Fruit fly (Drosophila melanogaster) whole organism, wandering third instar larva: Measurements from ENCODE around the gene CG4133.

Source experiments
- Abd-B ChIP-seq: fragments of >200 bp; optimal IDR thresholded peaks from 2 replicates; lab custom pipeline; 2017; ENCODE audit warnings: missing biosample characterization, missing genetic modification characterization
- CG32264 ChIP-seq: fragments of 200-800 bp; sonication (Bioruptor generic); optimal IDR thresholded peaks from 2 replicates; lab custom pipeline; 2016; ENCODE audit warnings: missing biosample characterization, missing genetic modification characterization
- CG9705 ChIP-seq: fragments of 200-800 bp; sonication (Bioruptor generic); optimal IDR thresholded peaks from 2 replicates; lab custom pipeline; 2018; ENCODE audit warnings: missing biosample characterization, mild to moderate bottlenecking, missing genetic modification characterization
- CrebA ChIP-seq: fragments of 200-800 bp; sonication (Bioruptor generic); optimal IDR thresholded peaks from 2 replicates; lab custom pipeline; 2016; ENCODE audit warnings: missing biosample characterization, mild to moderate bottlenecking, missing genetic modification characterization, borderline replicate concordance
- Dif ChIP-seq: fragments of 200-275, 200-300 bp; sonication (Bioruptor generic); optimal IDR thresholded peaks from 2 replicates; lab custom pipeline; 2018; ENCODE audit warnings: missing biosample characterization, missing genetic modification characterization; ENCODE audit not compliant: partially characterized antibody
- GATAd ChIP-seq: sonication (Bioruptor generic); optimal IDR thresholded peaks from 2 replicates; lab custom pipeline; 2016; ENCODE audit warnings: missing biosample characterization, missing genetic modification characterization
- HLH106 ChIP-seq: fragments of 200-800 bp; optimal IDR thresholded peaks from 3 replicates; lab custom pipeline; 2019; ENCODE audit warnings: missing biosample characterization, mild to moderate bottlenecking, missing genetic modification characterization, moderate library complexity
- Hnf4 ChIP-seq: fragments of 200-800 bp; sonication (Bioruptor generic); optimal IDR thresholded peaks from 2 replicates; lab custom pipeline; 2016; ENCODE audit warnings: missing biosample characterization, mild to moderate bottlenecking, missing genetic modification characterization
- Hr78 ChIP-seq: fragments of >200 bp; optimal IDR thresholded peaks from 2 replicates; lab custom pipeline; 2017; ENCODE audit warnings: missing biosample characterization, missing genetic modification characterization
- Hr83 ChIP-seq: fragments of 200-300 bp; sonication (Bioruptor generic); optimal IDR thresholded peaks from 2 replicates; lab custom pipeline; 2016; ENCODE audit warnings: missing biosample characterization, mild to moderate bottlenecking, missing genetic modification characterization, moderate library complexity; ENCODE audit not compliant: poor library complexity, severe bottlenecking
- Jra ChIP-seq: sonication (Bioruptor generic); optimal IDR thresholded peaks from 2 replicates; lab custom pipeline; 2016; ENCODE audit warnings: missing biosample characterization, missing genetic modification characterization
- Mio ChIP-seq: sonication (Bioruptor generic); optimal IDR thresholded peaks from 2 replicates; lab custom pipeline; 2016; ENCODE audit warnings: missing biosample characterization, missing genetic modification characterization
- Myc ChIP-seq: fragments of >200 bp; optimal IDR thresholded peaks from 2 replicates; lab custom pipeline; 2017
- N ChIP-seq: fragments of >200 bp; optimal IDR thresholded peaks from 2 replicates; lab custom pipeline; 2018; ENCODE audit warnings: missing biosample characterization, missing external identifiers, missing genetic modification characterization
- OdsH ChIP-seq: fragments of 200-800 bp; sonication (Bioruptor generic); optimal IDR thresholded peaks from 2 replicates; lab custom pipeline; 2016; ENCODE audit warnings: missing biosample characterization, mild to moderate bottlenecking, missing genetic modification characterization
- Rel ChIP-seq, 2 experiments: fragments of 200-800 bp; sonication (Bioruptor generic) in 1 of 2; optimal IDR thresholded peaks; 2 replicates in 1 of 2; 3 replicates in 1 of 2; lab custom pipeline; 2016 to 2019; ENCODE audit warnings: mild to moderate bottlenecking in 2 of 2, missing biosample characterization in 2 of 2, missing genetic modification characterization in 2 of 2, moderate library complexity in 1 of 2
- Sp1 ChIP-seq: fragments of 200-800 bp; sonication (Bioruptor generic); optimal IDR thresholded peaks from 3 replicates; lab custom pipeline; 2019; ENCODE audit warnings: missing biosample characterization, mild to moderate bottlenecking, missing genetic modification characterization, moderate library complexity
- br ChIP-seq: fragments of 200-800 bp; sonication (Bioruptor generic); optimal IDR thresholded peaks from 2 replicates; lab custom pipeline; 2016; ENCODE audit warnings: missing biosample characterization, missing genetic modification characterization
- brk ChIP-seq: fragments of 200-800 bp; sonication (Bioruptor generic); optimal IDR thresholded peaks from 2 replicates; lab custom pipeline; 2016; ENCODE audit warnings: missing biosample characterization, mild to moderate bottlenecking, missing genetic modification characterization
- dmrt93B ChIP-seq: fragments of 200-800 bp; sonication (Bioruptor generic); optimal IDR thresholded peaks from 2 replicates; lab custom pipeline; 2018; ENCODE audit warnings: missing biosample characterization, mild to moderate bottlenecking, missing genetic modification characterization
- dsf ChIP-seq: sonication (Bioruptor generic); optimal IDR thresholded peaks from 2 replicates; lab custom pipeline; 2016; ENCODE audit warnings: missing biosample characterization, missing genetic modification characterization, borderline replicate concordance
- ey ChIP-seq: fragments of 200-800 bp; sonication (Bioruptor generic); optimal IDR thresholded peaks from 2 replicates; lab custom pipeline; 2016; ENCODE audit warnings: missing biosample characterization, missing genetic modification characterization
- foxo ChIP-seq, 2 experiments: fragments of 200-800 bp; sonication (Bioruptor generic); optimal IDR thresholded peaks; 2 replicates in 1 of 2; 3 replicates in 1 of 2; lab custom pipeline; 2016 to 2017; ENCODE audit warnings: missing biosample characterization in 2 of 2, missing genetic modification characterization in 2 of 2
- fru ChIP-seq: fragments of 200-800 bp; sonication (Bioruptor generic); optimal IDR thresholded peaks from 3 replicates; lab custom pipeline; 2016; ENCODE audit warnings: missing biosample characterization, mild to moderate bottlenecking, missing genetic modification characterization
- h ChIP-seq: fragments of 200-800 bp; sonication (Bioruptor generic); optimal IDR thresholded peaks from 3 replicates; lab custom pipeline; 2016; ENCODE audit warnings: missing biosample characterization, mild to moderate bottlenecking, missing genetic modification characterization
- jim ChIP-seq: fragments of 175-275, 200-325 bp; sonication (Bioruptor generic); optimal IDR thresholded peaks from 2 replicates; lab custom pipeline; 2016; ENCODE audit warnings: missing biosample characterization, mild to moderate bottlenecking, missing genetic modification characterization
- pan ChIP-seq: fragments of >200 bp; optimal IDR thresholded peaks from 2 replicates; lab custom pipeline; 2017
- psq ChIP-seq: fragments of 200-800 bp; sonication (Bioruptor generic); optimal IDR thresholded peaks from 3 replicates; lab custom pipeline; 2017; ENCODE audit warnings: missing biosample characterization, mild to moderate bottlenecking, missing genetic modification characterization, moderate library complexity
- rgr ChIP-seq: fragments of 200-800 bp; sonication (Bioruptor generic); optimal IDR thresholded peaks from 3 replicates; lab custom pipeline; 2016; ENCODE audit warnings: missing biosample characterization, mild to moderate bottlenecking, missing genetic modification characterization
- sage ChIP-seq: fragments of 200-800 bp; sonication (Bioruptor generic); optimal IDR thresholded peaks from 2 replicates; lab custom pipeline; 2016; ENCODE audit warnings: missing biosample characterization, mild to moderate bottlenecking, missing genetic modification characterization
- sv ChIP-seq: fragments of 200-800 bp; sonication (Bioruptor generic); optimal IDR thresholded peaks from 3 replicates; lab custom pipeline; 2016; ENCODE audit warnings: missing biosample characterization, missing genetic modification characterization
- tai ChIP-seq: sonication (Bioruptor generic); optimal IDR thresholded peaks from 2 replicates; lab custom pipeline; 2016; ENCODE audit warnings: missing biosample characterization, missing genetic modification characterization
- usp ChIP-seq: fragments of >200 bp; optimal IDR thresholded peaks from 2 replicates; lab custom pipeline; 2017; ENCODE audit warnings: missing biosample characterization, missing genetic modification characterization
- woc ChIP-seq: sonication (Bioruptor generic); optimal IDR thresholded peaks from 2 replicates; lab custom pipeline; 2016; ENCODE audit warnings: missing biosample characterization, mild to moderate bottlenecking, missing genetic modification characterization

CG4133 gene

dm6 chr2L:485127-485824, 29.9 kb downstream of the CG4133 start:
- TF ChIP-seq dsf (no peak), Hr78 (no peak), CG32264 (no peak), Mio (GFP tag; lab: Kevin White, UChicago) (no peak), Hnf4 (GFP tag; lab: Kevin White, UChicago) (no peak), CrebA (GFP tag; lab: Kevin White, UChicago) (peak; percentile 17), GATAd (GFP tag; lab: Kevin White, UChicago) (no peak), N (no peak), ey (no peak), sv (peak; percentile 54), Abd-B (no peak)

- TF ChIP-seq psq (GFP tag; lab: Kevin White, UChicago) (peak; percentile 92), N (no peak), GATAd (GFP tag; lab: Kevin White, UChicago) (peak; percentile 94), usp (GFP tag; lab: Kevin White, UChicago) (no peak), jim (peak; percentile 98), OdsH (GFP tag; lab: Kevin White, UChicago) (peak; percentile 96), fru (GFP tag; lab: Kevin White, UChicago) (peak; percentile 97), CG32264 (peak; percentile 86), Dif (GFP tag; lab: Kevin White, UChicago) (no peak), pan (lab: Kevin White, UChicago) (no peak), Sp1 (GFP tag; lab: Kevin White, UChicago) (peak; percentile 88), Abd-B (no peak), rgr (GFP tag; lab: Kevin White, UChicago) (peak; percentile 96), Myc (no peak), tai (peak; percentile 98), Hnf4 (GFP tag; lab: Kevin White, UChicago) (peak; percentile 98), dsf (peak; percentile 94), sv (no peak), br (GFP tag; lab: Kevin White, UChicago) (peak; percentile 96), woc (peak; percentile 65), CG9705 (GFP tag; lab: Kevin White, UChicago) (peak; percentile 81), Jra (GFP tag; lab: Kevin White, UChicago) (peak; percentile 98), dmrt93B (GFP tag; lab: Kevin White, UChicago) (peak; percentile 74), Mio (GFP tag; lab: Kevin White, UChicago) (peak; percentile 68), foxo (GFP tag; optimal IDR thresholded peaks at IDR 0.05; lab: Kevin White, UChicago) (peak; percentile 64 to 92), brk (GFP tag; lab: Kevin White, UChicago) (peak; percentile 85), h (GFP tag; lab: Kevin White, UChicago) (peak; percentile 98), ey (peak; percentile 86), Hr83 (GFP tag; lab: Kevin White, UChicago) (peak; percentile 100), HLH106 (peak; percentile 56), Rel (GFP tag; optimal IDR thresholded peaks at IDR 0.05; lab: Kevin White, UChicago) (peak; percentile 65), Rel (tag; optimal IDR thresholded peaks at IDR 0.05; lab: Kevin White, UChicago) (peak; percentile 74), sage (GFP tag; lab: Kevin White, UChicago) (peak; percentile 82)
Observed at dm6 chr2L:485825-486240, 30.5 kb downstream of the CG4133 start.

- no peak for TF ChIP-seq Rel (GFP tag; optimal IDR thresholded peaks at IDR 0.05; lab: Kevin White, UChicago)
- TF ChIP-seq Rel (tag; optimal IDR thresholded peaks at IDR 0.05; lab: Kevin White, UChicago), result peak; percentile 96
- no peak for TF ChIP-seq Hr83 (GFP tag; lab: Kevin White, UChicago)
Observed at dm6 chr2L:487171-487570, 31.8 kb downstream of the CG4133 start.
